Worm (Caenorhabditis elegans) whole organism, early embryonic: ENCODE measurements around the gene fipr-16.

Experiments used
- B0310.2 ChIP-seq: sonication (generic microtip); optimal IDR thresholded peaks from 2 replicates; lab custom pipeline; 2016; ENCODE audit warnings: mild to moderate bottlenecking, missing genetic modification characterization, missing compliant biosample characterization
- F13C5.2 ChIP-seq: sonication (generic microtip); optimal IDR thresholded peaks from 2 replicates; lab custom pipeline; 2017; ENCODE audit warnings: mild to moderate bottlenecking, missing genetic modification characterization, inconsistent platforms, missing compliant biosample characterization
- aly-1 ChIP-seq: sonication (generic microtip); optimal IDR thresholded peaks from 2 replicates; lab custom pipeline; 2016; ENCODE audit warnings: missing genetic modification characterization, missing compliant biosample characterization
- ama-1 ChIP-seq: fragments of 150-350 bp; optimal IDR thresholded peaks from 2 replicates; lab custom pipeline; 2014
- ceh-13 ChIP-seq: fragments of 200-800 bp; sonication (Bioruptor generic); optimal IDR thresholded peaks from 2 replicates; lab custom pipeline; 2018; ENCODE audit warnings: mild to moderate bottlenecking, missing genetic modification characterization, missing compliant biosample characterization
- ceh-36 ChIP-seq: sonication (generic microtip); optimal IDR thresholded peaks from 2 replicates; lab custom pipeline; 2016; ENCODE audit warnings: missing genetic modification characterization, inconsistent platforms, missing compliant biosample characterization
- ets-7 ChIP-seq: sonication (generic microtip); optimal IDR thresholded peaks from 2 replicates; lab custom pipeline; 2016; ENCODE audit warnings: missing genotype, missing genetic modification characterization, missing compliant biosample characterization
- flt-1 ChIP-seq: fragments of 200-800 bp; sonication (Bioruptor generic); IDR thresholded peaks from 2 replicates; pipeline ENCODE4 v1.3.6; 2022; ENCODE audit warnings: missing genetic modification characterization, missing compliant biosample characterization
- hmbx-1 ChIP-seq: sonication (generic microtip); optimal IDR thresholded peaks from 2 replicates; lab custom pipeline; 2016; ENCODE audit warnings: mild to moderate bottlenecking, missing genetic modification characterization, missing compliant biosample characterization
- hmg-4 ChIP-seq: fragments of 200-800 bp; sonication (Bioruptor generic); optimal IDR thresholded peaks from 2 replicates; lab custom pipeline; 2018; ENCODE audit warnings: mild to moderate bottlenecking, missing genetic modification characterization, missing compliant biosample characterization
- hnd-1 ChIP-seq: sonication (generic microtip); optimal IDR thresholded peaks from 2 replicates; lab custom pipeline; 2016; ENCODE audit warnings: missing genetic modification characterization, missing compliant biosample characterization
- pes-1 ChIP-seq: fragments of 200-800 bp; sonication (Bioruptor generic); IDR thresholded peaks from 2 replicates; pipeline ENCODE4 v1.3.6; 2022; ENCODE audit warnings: missing genetic modification reagents, missing genetic modification characterization, missing compliant biosample characterization
- scrt-1 ChIP-seq: fragments of 200-800 bp; sonication (Bioruptor generic); IDR thresholded peaks from 2 replicates; pipeline ENCODE4 v1.3.6; 2022; ENCODE audit warnings: missing genetic modification characterization, missing compliant biosample characterization
- sea-1 ChIP-seq: fragments of 200-800 bp; sonication (Bioruptor generic); conservative IDR thresholded peaks from 2 replicates; pipeline ENCODE4 v1.3.6; 2022; ENCODE audit warnings: missing genetic modification characterization, missing compliant biosample characterization
- tbx-11 ChIP-seq: fragments of 200-800 bp; sonication (Bioruptor generic); IDR thresholded peaks from 2 replicates; pipeline ENCODE4 v1.3.6; 2022; ENCODE audit warnings: missing genetic modification characterization, missing compliant biosample characterization
- tbx-37 ChIP-seq: fragments of 200-800 bp; sonication (Bioruptor generic); conservative IDR thresholded peaks from 2 replicates; pipeline ENCODE4 v1.3.6; 2022; ENCODE audit warnings: missing genetic modification reagents, missing genetic modification characterization, missing compliant biosample characterization
- tra-4 ChIP-seq: sonication (generic microtip); optimal IDR thresholded peaks from 2 replicates; lab custom pipeline; 2017; ENCODE audit warnings: missing genetic modification characterization, missing compliant biosample characterization

The fipr-16 gene

DNA sequence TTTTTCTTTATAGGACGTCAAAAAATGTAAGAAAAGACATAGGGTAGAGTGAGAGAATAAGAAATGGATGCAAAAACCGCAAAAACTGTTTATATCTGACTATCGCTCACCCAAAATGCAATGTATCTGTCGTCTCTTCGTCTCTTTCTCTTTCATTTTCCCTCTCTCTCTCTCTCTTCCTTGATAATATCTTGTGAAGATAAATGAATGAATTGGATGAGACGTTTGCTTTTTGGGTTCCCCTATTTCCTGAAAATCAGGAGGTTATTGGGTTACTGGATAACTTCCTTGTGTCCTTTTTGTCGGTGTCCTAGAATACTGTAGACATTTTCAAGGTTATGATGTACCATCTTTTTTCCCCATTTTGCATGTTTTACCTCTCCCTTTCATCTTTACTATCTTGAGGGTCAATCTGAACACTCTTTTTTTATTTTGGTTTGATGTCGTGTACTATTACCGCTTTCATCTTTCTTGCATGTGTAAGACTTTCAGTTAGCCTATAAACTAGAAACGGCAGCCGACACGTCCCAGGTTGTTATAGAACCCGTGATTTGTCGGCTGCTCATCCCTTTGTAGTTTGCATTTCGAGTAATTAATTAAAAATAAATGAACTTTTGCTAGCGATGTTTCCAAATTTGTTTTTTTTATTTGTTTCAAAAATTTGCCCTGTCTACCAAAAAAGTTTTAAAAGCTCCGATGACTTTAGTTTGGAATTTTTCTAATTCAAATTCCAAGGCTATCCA, 15.3 kb downstream of the fipr-16 start:
- TF ChIP-seq B0310.2 (no peak), ama-1 (lab: Kevin White, UChicago) (no peak), hnd-1 (tag; lab: Kevin White, UChicago) (no peak), tra-4 (tag; lab: Kevin White, UChicago) (no peak), pes-1 (GFP tag; lab: Robert Waterston, UW) (no peak), F13C5.2 (tag; lab: Kevin White, UChicago) (no peak), hmbx-1 (tag; lab: Kevin White, UChicago) (no peak), ceh-13 (GFP tag; lab: Kevin White, UChicago) (no peak), ceh-36 (tag; lab: Kevin White, UChicago) (no peak), tbx-37 (GFP tag; lab: Robert Waterston, UW) (no peak), sea-1 (no peak), hmg-4 (GFP tag; lab: Kevin White, UChicago) (no peak), scrt-1 (GFP tag; lab: Robert Waterston, UW) (no peak), tbx-11 (GFP tag; lab: Robert Waterston, UW) (no peak), flt-1 (GFP tag; lab: Robert Waterston, UW) (no peak), aly-1 (tag; lab: Kevin White, UChicago) (no peak), ets-7 (tag; lab: Kevin White, UChicago) (no peak)

DNA sequence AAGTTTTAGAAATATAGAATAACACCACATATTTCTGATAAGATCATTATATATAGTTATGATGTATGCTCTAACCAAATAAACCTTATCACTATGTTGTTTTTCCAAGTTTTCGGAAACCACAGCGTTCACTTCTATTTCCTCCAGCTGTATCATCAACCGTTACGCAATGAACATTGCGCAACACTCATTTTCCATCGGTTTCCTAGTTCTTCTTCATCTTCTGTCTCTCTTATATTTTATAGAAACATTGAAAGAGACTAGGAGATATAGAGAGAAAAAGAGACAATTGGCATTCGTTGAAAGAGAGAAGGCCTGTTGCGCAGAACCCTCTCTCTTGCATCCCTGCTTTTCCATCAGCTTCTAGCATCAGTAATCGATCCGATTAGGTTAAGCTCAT, 16.5 kb downstream of the fipr-16 start:
- TF ChIP-seq ama-1 (lab: Kevin White, UChicago) (no peak), ets-7 (tag; lab: Kevin White, UChicago) (no peak), F13C5.2 (tag; lab: Kevin White, UChicago) (no peak), ceh-36 (tag; lab: Kevin White, UChicago) (no peak), hmg-4 (GFP tag; lab: Kevin White, UChicago) (no peak), aly-1 (tag; lab: Kevin White, UChicago) (no peak), scrt-1 (GFP tag; lab: Robert Waterston, UW) (no peak), B0310.2 (no peak), tra-4 (tag; lab: Kevin White, UChicago) (no peak), hnd-1 (tag; lab: Kevin White, UChicago) (no peak), flt-1 (GFP tag; lab: Robert Waterston, UW) (no peak), tbx-11 (GFP tag; lab: Robert Waterston, UW) (no peak), sea-1 (no peak), hmbx-1 (tag; lab: Kevin White, UChicago) (no peak)

DNA sequence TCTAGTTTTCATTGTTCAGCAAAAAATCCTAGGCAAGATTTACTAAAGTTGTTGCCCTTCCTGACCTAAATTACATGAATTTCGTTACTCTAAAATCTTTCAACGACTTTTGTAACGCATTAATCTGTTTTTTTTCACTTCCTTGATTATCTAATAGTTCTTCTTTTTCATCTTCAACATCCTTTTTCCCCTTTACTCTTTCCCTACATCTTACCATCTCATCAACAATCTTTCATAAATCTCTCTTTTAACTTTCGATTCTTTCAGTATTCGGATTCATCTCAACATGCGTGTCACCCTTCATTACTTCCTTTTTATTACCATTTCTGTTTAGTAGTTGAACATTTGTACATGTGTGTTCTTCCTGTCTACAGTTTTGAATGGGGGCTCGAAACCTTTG, 16.9 kb downstream of the fipr-16 start:
- no peak for TF ChIP-seq ceh-13 (GFP tag; lab: Kevin White, UChicago)
- TF ChIP-seq tra-4 (tag; lab: Kevin White, UChicago) = no peak
- TF ChIP-seq B0310.2 = no peak
- no peak for TF ChIP-seq flt-1 (GFP tag; lab: Robert Waterston, UW)
- no peak for TF ChIP-seq ceh-36 (tag; lab: Kevin White, UChicago)
- no peak for TF ChIP-seq ama-1 (lab: Kevin White, UChicago)
- TF ChIP-seq hnd-1 (tag; lab: Kevin White, UChicago) = no peak
- no peak for TF ChIP-seq scrt-1 (GFP tag; lab: Robert Waterston, UW)
- no peak for TF ChIP-seq F13C5.2 (tag; lab: Kevin White, UChicago)
- no peak for TF ChIP-seq tbx-11 (GFP tag; lab: Robert Waterston, UW)
- no peak for TF ChIP-seq pes-1 (GFP tag; lab: Robert Waterston, UW)

DNA sequence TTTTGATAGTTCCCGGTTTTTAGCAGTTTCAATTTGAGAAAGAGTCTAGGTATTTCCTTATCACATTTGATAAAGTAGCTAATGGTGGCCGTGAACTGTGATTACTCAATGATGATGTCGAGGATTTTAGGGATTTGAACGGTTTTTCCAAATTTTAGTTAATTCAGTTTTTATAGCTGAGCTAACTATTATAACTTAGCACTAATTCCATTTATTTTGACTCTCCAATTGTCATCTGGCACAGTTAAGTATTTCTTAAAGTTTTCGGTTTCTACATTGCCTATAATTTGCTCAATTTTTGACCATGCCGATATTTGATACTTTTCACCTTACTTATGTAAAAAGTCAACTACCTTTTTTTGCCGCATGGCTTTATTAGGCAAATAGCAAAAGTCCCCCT, 17.5 kb downstream of the fipr-16 start:
- TF ChIP-seq pes-1 (GFP tag; lab: Robert Waterston, UW) (no peak), scrt-1 (GFP tag; lab: Robert Waterston, UW) (no peak), hnd-1 (tag; lab: Kevin White, UChicago) (no peak), hmbx-1 (tag; lab: Kevin White, UChicago) (no peak), tbx-11 (GFP tag; lab: Robert Waterston, UW) (no peak), tbx-37 (GFP tag; lab: Robert Waterston, UW) (no peak), hmg-4 (GFP tag; lab: Kevin White, UChicago) (no peak), ets-7 (tag; lab: Kevin White, UChicago) (no peak), B0310.2 (no peak), tra-4 (tag; lab: Kevin White, UChicago) (no peak), F13C5.2 (tag; lab: Kevin White, UChicago) (no peak), flt-1 (GFP tag; lab: Robert Waterston, UW) (no peak), ceh-13 (GFP tag; lab: Kevin White, UChicago) (no peak), sea-1 (no peak), ama-1 (lab: Kevin White, UChicago) (no peak), aly-1 (tag; lab: Kevin White, UChicago) (no peak), ceh-36 (tag; lab: Kevin White, UChicago) (no peak)

DNA sequence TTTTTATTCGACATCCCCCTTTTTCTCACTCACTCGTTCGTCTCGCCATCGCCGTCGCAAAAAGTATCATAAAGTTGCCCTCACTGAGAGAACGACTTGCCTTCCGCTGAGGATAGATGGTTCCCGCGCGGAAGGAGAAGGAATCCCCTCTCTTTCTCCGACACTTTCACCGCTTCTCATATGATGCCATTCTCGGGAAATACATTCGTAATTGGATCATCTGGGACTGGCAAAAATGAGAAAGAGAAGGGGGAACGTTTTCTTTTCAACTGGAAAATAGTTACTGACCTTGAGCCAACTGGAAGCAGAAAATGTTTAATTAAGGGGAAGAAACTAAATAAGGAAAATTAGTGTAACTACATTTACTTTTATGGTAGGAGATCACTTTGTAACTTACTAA, 18.9 kb downstream of the fipr-16 start:
- TF ChIP-seq ets-7 (tag; lab: Kevin White, UChicago) (no peak), B0310.2 (no peak), hmbx-1 (tag; lab: Kevin White, UChicago) (no peak), ceh-13 (GFP tag; lab: Kevin White, UChicago) (no peak), ama-1 (lab: Kevin White, UChicago) (no peak), tbx-37 (GFP tag; lab: Robert Waterston, UW) (no peak), ceh-36 (tag; lab: Kevin White, UChicago) (no peak), F13C5.2 (tag; lab: Kevin White, UChicago) (no peak), scrt-1 (GFP tag; lab: Robert Waterston, UW) (no peak), hmg-4 (GFP tag; lab: Kevin White, UChicago) (no peak), flt-1 (GFP tag; lab: Robert Waterston, UW) (no peak), tbx-11 (GFP tag; lab: Robert Waterston, UW) (no peak), pes-1 (GFP tag; lab: Robert Waterston, UW) (no peak), sea-1 (no peak), tra-4 (tag; lab: Kevin White, UChicago) (no peak), aly-1 (tag; lab: Kevin White, UChicago) (no peak), hnd-1 (tag; lab: Kevin White, UChicago) (no peak)

DNA sequence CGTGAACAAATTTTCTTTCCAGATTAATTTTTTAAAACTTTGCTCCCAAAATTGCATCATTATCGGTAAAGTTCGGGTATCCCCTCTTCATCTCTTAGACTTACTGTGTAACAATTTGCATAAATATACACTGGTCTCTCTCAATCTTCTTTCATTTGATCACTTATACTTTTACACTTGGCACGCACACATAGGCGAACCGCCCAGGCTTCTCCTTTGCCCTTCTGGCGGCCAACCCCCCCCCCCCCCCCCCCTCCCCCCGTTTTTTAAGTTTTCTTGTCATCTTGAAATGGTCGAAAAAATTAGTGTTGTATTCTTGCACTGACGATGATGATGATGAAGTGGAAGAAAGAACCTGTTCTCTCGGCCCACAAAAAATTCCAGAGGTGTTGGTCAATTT, 20.5 kb downstream of the fipr-16 start:
- TF ChIP-seq sea-1 = no peak
- no peak for TF ChIP-seq ama-1 (lab: Kevin White, UChicago)
- no peak for TF ChIP-seq F13C5.2 (tag; lab: Kevin White, UChicago)
- no peak for TF ChIP-seq scrt-1 (GFP tag; lab: Robert Waterston, UW)
- no peak for TF ChIP-seq hmg-4 (GFP tag; lab: Kevin White, UChicago)
- no peak for TF ChIP-seq tbx-37 (GFP tag; lab: Robert Waterston, UW)
- no peak for TF ChIP-seq tra-4 (tag; lab: Kevin White, UChicago)
- no peak for TF ChIP-seq hnd-1 (tag; lab: Kevin White, UChicago)
- no peak for TF ChIP-seq hmbx-1 (tag; lab: Kevin White, UChicago)
- no peak for TF ChIP-seq ets-7 (tag; lab: Kevin White, UChicago)
- TF ChIP-seq pes-1 (GFP tag; lab: Robert Waterston, UW) = no peak
- TF ChIP-seq ceh-13 (GFP tag; lab: Kevin White, UChicago) = no peak
- no peak for TF ChIP-seq tbx-11 (GFP tag; lab: Robert Waterston, UW)
- no peak for TF ChIP-seq aly-1 (tag; lab: Kevin White, UChicago)
- TF ChIP-seq flt-1 (GFP tag; lab: Robert Waterston, UW) = no peak
